Worm (Caenorhabditis elegans) whole organism, L3 larva: ENCODE measurements around the gene T14G12.12.
A peak's percentile ranks its signal among the peaks of the same experiment; 100 is the strongest.

Experiments used
- R02D3.7 ChIP-seq: fragments of 150-350 bp; optimal IDR thresholded peaks from 2 replicates; lab custom pipeline; 2014; ENCODE audit warnings: missing biosample characterization, missing genetic modification characterization
- ama-1 ChIP-seq: fragments of 150-350 bp; optimal IDR thresholded peaks from 2 replicates; lab custom pipeline; 2018
- ceh-16 ChIP-seq: sonication (generic microtip); optimal IDR thresholded peaks from 2 replicates; lab custom pipeline; 2017; ENCODE audit warnings: missing biosample characterization, missing genetic modification characterization
- ceh-28 ChIP-seq: fragments of 150-350 bp; optimal IDR thresholded peaks from 2 replicates; lab custom pipeline; 2014; ENCODE audit warnings: missing biosample characterization, missing genetic modification reagents, missing genetic modification characterization
- ceh-82 ChIP-seq: fragments of 150-350 bp; optimal IDR thresholded peaks from 2 replicates; lab custom pipeline; 2014; ENCODE audit warnings: missing biosample characterization, missing genetic modification characterization
- ceh-9 ChIP-seq: sonication (generic microtip); optimal IDR thresholded peaks from 2 replicates; lab custom pipeline; 2018; ENCODE audit warnings: missing biosample characterization, missing genetic modification characterization
- daf-12 ChIP-seq: fragments of 150-350 bp; optimal IDR thresholded peaks from 2 replicates; lab custom pipeline; 2014; ENCODE audit warnings: missing biosample characterization, missing genetic modification reagents, missing genetic modification characterization
- egl-27 ChIP-seq: sonication (generic microtip); optimal IDR thresholded peaks from 4 replicates; lab custom pipeline; 2017; ENCODE audit warnings: missing biosample characterization, missing genetic modification reagents, missing genetic modification characterization
- egl-5 ChIP-seq: fragments of 150-350 bp; optimal IDR thresholded peaks from 2 replicates; lab custom pipeline; 2017; ENCODE audit warnings: missing biosample characterization, missing genetic modification reagents, missing genetic modification characterization, inconsistent platforms
- elt-1 ChIP-seq: fragments of 150-350 bp; optimal IDR thresholded peaks from 2 replicates; lab custom pipeline; 2014; ENCODE audit warnings: missing biosample characterization, missing genetic modification characterization
- elt-2 ChIP-seq: sonication (generic microtip); optimal IDR thresholded peaks from 2 replicates; lab custom pipeline; 2016; ENCODE audit warnings: missing genetic modification reagents, mild to moderate bottlenecking, missing genetic modification characterization, missing compliant biosample characterization
- elt-3 ChIP-seq, 3 experiments: fragments of 150-350 bp in 1 of 3; sonication (generic microtip) in 2 of 3; optimal IDR thresholded peaks; 2 replicates in 2 of 3; 4 replicates in 1 of 3; lab custom pipeline; 2014 to 2017; ENCODE audit warnings: missing biosample characterization in 3 of 3, missing genetic modification characterization in 3 of 3
- eor-1 ChIP-seq, 2 experiments: fragments of 150-350 bp; optimal IDR thresholded peaks; 2 replicates each; lab custom pipeline; 2014 to 2018; ENCODE audit warnings: missing biosample characterization in 2 of 2, missing genetic modification characterization in 2 of 2
- fkh-10 ChIP-seq: sonication (generic microtip); optimal IDR thresholded peaks from 2 replicates; lab custom pipeline; 2017; ENCODE audit warnings: missing biosample characterization, missing genetic modification reagents, missing genetic modification characterization
- fkh-2 ChIP-seq: fragments of 150-350 bp; optimal IDR thresholded peaks from 2 replicates; lab custom pipeline; 2014; ENCODE audit warnings: missing biosample characterization, missing genetic modification reagents, missing genetic modification characterization
- fos-1 ChIP-seq: fragments of 150-350 bp; optimal IDR thresholded peaks from 2 replicates; lab custom pipeline; 2014; ENCODE audit warnings: missing biosample characterization, missing genetic modification characterization
- jun-1 ChIP-seq: fragments of 150-350 bp; optimal IDR thresholded peaks from 2 replicates; lab custom pipeline; 2014; ENCODE audit warnings: missing biosample characterization, missing genetic modification reagents, missing genetic modification characterization
- lin-15B ChIP-seq: fragments of 150-350 bp; optimal IDR thresholded peaks from 2 replicates; lab custom pipeline; 2014; ENCODE audit warnings: missing biosample characterization, missing genetic modification characterization
- lin-39 ChIP-seq: fragments of 150-350 bp; optimal IDR thresholded peaks from 2 replicates; lab custom pipeline; 2018; ENCODE audit warnings: missing biosample characterization, missing genetic modification reagents, missing genetic modification characterization
- lsy-12 ChIP-seq: sonication (generic microtip); optimal IDR thresholded peaks from 2 replicates; lab custom pipeline; 2016; ENCODE audit warnings: mild to moderate bottlenecking, missing genetic modification characterization, missing compliant biosample characterization
- mdl-1 ChIP-seq: fragments of 150-350 bp; optimal IDR thresholded peaks from 2 replicates; lab custom pipeline; 2014; ENCODE audit warnings: missing biosample characterization, missing genetic modification characterization
- nfya-1 ChIP-seq: sonication (generic microtip); optimal IDR thresholded peaks from 2 replicates; lab custom pipeline; 2017; ENCODE audit warnings: missing genetic modification characterization, mild to moderate bottlenecking, missing compliant biosample characterization, antibody characterized with exemption, moderate library complexity; ENCODE audit not compliant: insufficient read depth
- nhr-12 ChIP-seq: fragments of 150-350 bp; optimal IDR thresholded peaks from 2 replicates; lab custom pipeline; 2014; ENCODE audit warnings: missing biosample characterization, missing genetic modification characterization
- nhr-23 ChIP-seq: fragments of 150-350 bp; optimal IDR thresholded peaks from 2 replicates; lab custom pipeline; 2014; ENCODE audit warnings: missing biosample characterization, missing genetic modification reagents, missing genetic modification characterization
- nhr-237 ChIP-seq: fragments of 150-350 bp; optimal IDR thresholded peaks from 2 replicates; lab custom pipeline; 2014; ENCODE audit warnings: missing biosample characterization, missing genetic modification characterization
- nhr-25 ChIP-seq: sonication (generic microtip); optimal IDR thresholded peaks from 2 replicates; lab custom pipeline; 2017; ENCODE audit warnings: missing biosample characterization, missing genetic modification characterization
- nhr-43 ChIP-seq: sonication (generic microtip); optimal IDR thresholded peaks from 2 replicates; lab custom pipeline; 2016; ENCODE audit warnings: mild to moderate bottlenecking, missing genetic modification characterization, missing compliant biosample characterization; ENCODE audit not compliant: poor library complexity, severe bottlenecking
- nhr-77 ChIP-seq: fragments of 150-350 bp; optimal IDR thresholded peaks from 2 replicates; lab custom pipeline; 2014; ENCODE audit warnings: missing biosample characterization, missing genetic modification characterization
- pha-4 ChIP-seq: fragments of 150-350 bp; optimal IDR thresholded peaks from 2 replicates; lab custom pipeline; 2014; ENCODE audit warnings: missing biosample characterization, missing genetic modification reagents, missing genetic modification characterization
- pqm-1 ChIP-seq: fragments of 150-350 bp; optimal IDR thresholded peaks from 2 replicates; lab custom pipeline; 2017; ENCODE audit warnings: missing biosample characterization, missing genetic modification characterization, inconsistent platforms
- sea-2 ChIP-seq: fragments of 150-350 bp; sonication (generic microtip); optimal IDR thresholded peaks from 4 replicates; lab custom pipeline; 2014; ENCODE audit warnings: missing biosample characterization, missing genetic modification reagents, missing genetic modification characterization
- skn-1 ChIP-seq: fragments of 150-350 bp; optimal IDR thresholded peaks from 2 replicates; lab custom pipeline; 2014; ENCODE audit warnings: missing biosample characterization, missing genetic modification characterization
- snpc-4 ChIP-seq: fragments of 150-350 bp; optimal IDR thresholded peaks from 2 replicates; lab custom pipeline; 2014; ENCODE audit warnings: missing biosample characterization, missing genetic modification characterization
- tbx-2 ChIP-seq: sonication (generic microtip); optimal IDR thresholded peaks from 2 replicates; lab custom pipeline; 2016; ENCODE audit warnings: mild to moderate bottlenecking, missing genetic modification characterization, missing compliant biosample characterization
- unc-62 ChIP-seq: fragments of 150-350 bp; sonication (generic microtip); optimal IDR thresholded peaks from 4 replicates; lab custom pipeline; 2014; ENCODE audit warnings: missing biosample characterization, missing genetic modification reagents, missing genetic modification characterization
- zag-1 ChIP-seq: fragments of 150-350 bp; optimal IDR thresholded peaks from 2 replicates; lab custom pipeline; 2014; ENCODE audit warnings: missing biosample characterization, missing genetic modification characterization
- ztf-4 ChIP-seq: fragments of 150-350 bp; optimal IDR thresholded peaks from 2 replicates; lab custom pipeline; 2014; ENCODE audit warnings: missing biosample characterization, missing genetic modification characterization

Gene T14G12.12

ce11 chrX:3787431-3788076, 29.3 kb upstream of the T14G12.12 start, which contains the start of gene pmpl-1:
TSS of gene pmpl-1 (plus strand) at chrX:3788026.
- TF ChIP-seq zag-1 (tag; lab: Kevin White, UChicago) = no peak
- no peak for TF ChIP-seq nhr-12 (tag; lab: Kevin White, UChicago)
- TF ChIP-seq lsy-12 = peak; percentile 36
- peak; percentile 12 for TF ChIP-seq jun-1
- no peak for TF ChIP-seq lin-15B (tag; lab: Kevin White, UChicago)
- TF ChIP-seq mdl-1 (tag; lab: Kevin White, UChicago) = peak; percentile 57
- TF ChIP-seq R02D3.7 (tag; lab: Kevin White, UChicago) = no peak
- no peak for TF ChIP-seq ceh-16 (tag; lab: Kevin White, UChicago)
- peak; percentile 57 for TF ChIP-seq ama-1 (lab: Kevin White, UChicago)
- TF ChIP-seq ceh-28 (tag; lab: Kevin White, UChicago) = peak; percentile 56
- TF ChIP-seq fkh-2 (tag; lab: Kevin White, UChicago) = no peak
- TF ChIP-seq fkh-10 (GFP tag; lab: Kevin White, UChicago) = no peak
- peak; percentile 31 for TF ChIP-seq pha-4 (tag; lab: Kevin White, UChicago)
- peak; percentile 95 for TF ChIP-seq nhr-25 (tag; lab: Kevin White, UChicago)
- TF ChIP-seq elt-2 (tag; lab: Kevin White, UChicago) = no peak
- TF ChIP-seq nfya-1 (tag; lab: Kevin White, UChicago) = peak; percentile 26
- peak; percentile 58 for TF ChIP-seq nhr-23 (tag; lab: Kevin White, UChicago)
- peak; percentile 55 for TF ChIP-seq nhr-43 (tag; lab: Kevin White, UChicago)
- peak; percentile 58 for TF ChIP-seq lin-39 (tag; lab: Kevin White, UChicago)
- TF ChIP-seq fos-1 = no peak
- TF ChIP-seq egl-27 (tag; lab: Kevin White, UChicago) = peak; percentile 2
- TF ChIP-seq, all 47 proteins: peak for 12

ce11 chrX:3785111-3785808, 27.0 kb upstream of the T14G12.12 start:
- TF ChIP-seq zag-1 (tag; lab: Kevin White, UChicago) (no peak), elt-2 (tag; lab: Kevin White, UChicago) (peak; percentile 34), nhr-237 (tag; lab: Kevin White, UChicago) (no peak), ama-1 (lab: Kevin White, UChicago) (no peak), tbx-2 (tag; lab: Kevin White, UChicago) (no peak), nhr-25 (tag; lab: Kevin White, UChicago) (no peak), R02D3.7 (tag; lab: Kevin White, UChicago) (no peak), egl-5 (tag; lab: Kevin White, UChicago) (no peak), elt-3 (tag; optimal IDR thresholded peaks at IDR 0.05; lab: Kevin White, UChicago) (no peak), fos-1 (no peak), nhr-77 (tag; lab: Kevin White, UChicago) (no peak), ztf-4 (tag; lab: Kevin White, UChicago) (no peak), elt-1 (tag; lab: Kevin White, UChicago) (no peak), pha-4 (tag; lab: Kevin White, UChicago) (peak; percentile 53)

- no peak for TF ChIP-seq ceh-9 (tag; lab: Kevin White, UChicago)
- TF ChIP-seq fos-1 = no peak
- TF ChIP-seq eor-1 (tag; optimal IDR thresholded peaks at IDR 0.05; lab: Kevin White, UChicago) = no peak
- TF ChIP-seq ceh-28 (tag; lab: Kevin White, UChicago) = no peak
- no peak for TF ChIP-seq snpc-4 (tag; lab: Kevin White, UChicago)
- TF ChIP-seq nhr-23 (tag; lab: Kevin White, UChicago) = no peak
- TF ChIP-seq daf-12 (tag; lab: Kevin White, UChicago) = no peak
- no peak for TF ChIP-seq sea-2 (GFP tag; lab: Kevin White, UChicago)
- no peak for TF ChIP-seq ceh-16 (tag; lab: Kevin White, UChicago)
- TF ChIP-seq ceh-82 (tag; lab: Kevin White, UChicago) = no peak
- TF ChIP-seq egl-5 (tag; lab: Kevin White, UChicago) = no peak
- no peak for TF ChIP-seq jun-1
- TF ChIP-seq ztf-4 (tag; lab: Kevin White, UChicago) = no peak
- TF ChIP-seq skn-1 = no peak
- TF ChIP-seq unc-62 (GFP tag; lab: Kevin White, UChicago) = no peak
- TF ChIP-seq pqm-1 (tag; lab: Kevin White, UChicago) = no peak
Observed at ce11 chrX:3783659-3784058, 25.4 kb upstream of the T14G12.12 start.
